Worm (Caenorhabditis elegans): ENCODE measurements around the gene Y19D10B.8.
"Not testable (repeated sequence)": the region's sequence is repeated elsewhere in the genome, so short reads cannot be mapped to it uniquely, and the experiment has no call there.

DNA sequence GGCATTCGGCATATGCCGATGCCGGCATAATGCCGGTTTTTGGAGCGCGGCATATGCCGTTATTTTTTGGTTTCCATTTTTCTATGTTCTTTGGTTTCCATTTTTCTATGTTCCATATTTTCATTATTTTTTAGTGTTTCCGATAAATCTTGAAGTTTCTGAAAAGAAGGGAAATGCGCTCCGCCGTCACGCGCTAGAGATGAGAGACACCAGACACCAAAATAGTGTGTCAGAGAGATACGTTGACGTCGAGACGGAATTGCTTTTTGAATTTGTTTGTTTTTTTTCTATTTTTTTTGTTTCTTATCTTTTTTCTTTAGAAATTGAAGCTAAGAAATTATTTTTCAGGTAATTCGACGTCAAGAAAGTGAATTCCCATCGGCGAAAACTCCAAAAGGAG is 45.6 kb downstream of the Y19D10B.8 start, which contains the start of gene F41B5.1:
- not testable (repeated sequence) for TF ChIP-seq pha-4 (tag; optimal IDR thresholded peaks at IDR 0.05); nhr-237 (tag; optimal IDR thresholded peaks at IDR 0.05); elt-3 (tag; optimal IDR thresholded peaks at IDR 0.05); lin-13 (tag; optimal IDR thresholded peaks at IDR 0.05); lsy-2 (tag; optimal IDR thresholded peaks at IDR 0.05); unc-62 (GFP tag; optimal IDR thresholded peaks at IDR 0.05); ztf-11 (tag; optimal IDR thresholded peaks at IDR 0.05); nhr-12 (tag; optimal IDR thresholded peaks at IDR 0.05); snpc-4 (tag; optimal IDR thresholded peaks at IDR 0.05); sem-2 (GFP tag; optimal IDR thresholded peaks at IDR 0.05)
